Fruit fly (Drosophila melanogaster) whole organism, embryonic: ENCODE results near the gene CG32708.
A peak's percentile ranks its signal among the peaks of the same experiment; 100 is the strongest.

Source experiments
- Abd-B ChIP-seq: fragments of 200-800 bp; sonication (Bioruptor generic); optimal IDR thresholded peaks from 2 replicates; lab custom pipeline; 2018; ENCODE audit warnings: missing biosample characterization, mild to moderate bottlenecking, missing genetic modification characterization, moderate library complexity
- Antp ChIP-seq: fragments of 200-800 bp; sonication (Bioruptor generic); optimal IDR thresholded peaks from 3 replicates; lab custom pipeline; 2016; ENCODE audit warnings: missing biosample characterization, missing genetic modification characterization
- CG11695 ChIP-seq: fragments of 200-800 bp; sonication (Bioruptor generic); IDR thresholded peaks from 3 replicates; pipeline ENCODE4 v1.3.6; 2022; ENCODE audit warnings: missing biosample characterization, missing genetic modification characterization
- CG11723 ChIP-seq: fragments of 200-800 bp; sonication (Bioruptor generic); optimal IDR thresholded peaks from 2 replicates; lab custom pipeline; 2017; ENCODE audit warnings: missing biosample characterization, mild to moderate bottlenecking, missing genetic modification characterization
- CG13424 ChIP-seq: fragments of 200-800 bp; sonication (Bioruptor generic); optimal IDR thresholded peaks from 2 replicates; lab custom pipeline; 2019; ENCODE audit warnings: missing biosample characterization, mild to moderate bottlenecking, missing genetic modification characterization, moderate library complexity
- CG15479 ChIP-seq: fragments of 200-800 bp; sonication (Bioruptor generic); optimal IDR thresholded peaks from 3 replicates; lab custom pipeline; 2019; ENCODE audit warnings: missing biosample characterization, mild to moderate bottlenecking, missing genetic modification characterization, moderate library complexity
- CG31224 ChIP-seq: fragments of 200-800 bp; sonication (Bioruptor generic); IDR thresholded peaks from 2 replicates; pipeline ENCODE4 v1.3.6; 2022; ENCODE audit warnings: missing biosample characterization, missing genetic modification characterization
- CG3281 ChIP-seq: fragments of 200-800 bp; sonication (Bioruptor generic); optimal IDR thresholded peaks from 3 replicates; lab custom pipeline; 2017; ENCODE audit warnings: missing biosample characterization, mild to moderate bottlenecking, missing genetic modification characterization
- CG34224 ChIP-seq: fragments of 200-800 bp; sonication (Bioruptor generic); IDR thresholded peaks from 3 replicates; pipeline ENCODE4 v1.3.6; 2022; ENCODE audit warnings: missing biosample characterization, missing genetic modification characterization; ENCODE audit not compliant: partially characterized antibody
- CG6689 ChIP-seq: fragments of 200-800 bp; sonication (Bioruptor generic); IDR thresholded peaks from 2 replicates; pipeline ENCODE4 v1.3.6; 2022; ENCODE audit warnings: missing biosample characterization, missing genetic modification characterization
- CG7839 ChIP-seq: fragments of 200-800 bp; sonication (Bioruptor generic); optimal IDR thresholded peaks from 3 replicates; lab custom pipeline; 2018; ENCODE audit warnings: missing biosample characterization, mild to moderate bottlenecking, missing genetic modification characterization, moderate library complexity
- CG9817 ChIP-seq: fragments of 200-800 bp; sonication (Bioruptor generic); optimal IDR thresholded peaks from 2 replicates; lab custom pipeline; 2018; ENCODE audit warnings: missing biosample characterization, mild to moderate bottlenecking, missing genetic modification characterization, moderate library complexity
- CoRest ChIP-seq: fragments of 200-800 bp; sonication (Bioruptor generic); optimal IDR thresholded peaks from 3 replicates; lab custom pipeline; 2018; ENCODE audit warnings: missing biosample characterization, mild to moderate bottlenecking, missing genetic modification characterization, moderate library complexity
- Drgx ChIP-seq: fragments of 200-800 bp; sonication (Bioruptor generic); IDR thresholded peaks from 2 replicates; pipeline ENCODE4 v1.3.6; 2022; ENCODE audit warnings: missing biosample characterization, missing genetic modification characterization
- E2f1 ChIP-seq: fragments of 200-800 bp; sonication (Bioruptor generic); IDR thresholded peaks from 2 replicates; pipeline ENCODE4 v1.3.6; 2022; ENCODE audit warnings: missing biosample characterization, missing genetic modification characterization
- Hr3 ChIP-seq: fragments of 200-800 bp; sonication (Bioruptor generic); optimal IDR thresholded peaks from 3 replicates; lab custom pipeline; 2016; ENCODE audit warnings: missing biosample characterization, missing genetic modification characterization
- Hr51 ChIP-seq, 2 experiments: fragments of 200-800 bp; sonication (Bioruptor generic); optimal IDR thresholded peaks; 2 replicates in 1 of 2; 3 replicates in 1 of 2; lab custom pipeline; 2016 to 2018; ENCODE audit warnings: missing biosample characterization in 2 of 2, missing genetic modification characterization in 2 of 2, mild to moderate bottlenecking in 1 of 2, moderate library complexity in 1 of 2
- Jarid2 ChIP-seq: fragments of 200-800 bp; sonication (Bioruptor generic); optimal IDR thresholded peaks from 3 replicates; lab custom pipeline; 2017; ENCODE audit warnings: mild to moderate bottlenecking, missing biosample characterization, missing genetic modification reagents, missing genetic modification characterization
- Kr ChIP-seq: fragments of 200-800 bp; sonication (Bioruptor generic); optimal IDR thresholded peaks from 2 replicates; lab custom pipeline; 2017; ENCODE audit warnings: missing biosample characterization, mild to moderate bottlenecking, missing genetic modification characterization
- NC2β ChIP-seq: fragments of 200-800 bp; sonication (Bioruptor generic); optimal IDR thresholded peaks from 2 replicates; lab custom pipeline; 2016; ENCODE audit warnings: missing biosample characterization, missing genetic modification characterization
- Nf-YB ChIP-seq: fragments of 200-800 bp; sonication (Bioruptor generic); optimal IDR thresholded peaks from 3 replicates; lab custom pipeline; 2019; ENCODE audit warnings: missing biosample characterization, mild to moderate bottlenecking, missing genetic modification characterization, moderate library complexity
- Ptx1 ChIP-seq: fragments of 200-800 bp; sonication (Bioruptor generic); IDR thresholded peaks from 2 replicates; pipeline ENCODE4 v1.3.6; 2022; ENCODE audit warnings: missing biosample characterization, missing genetic modification characterization
- Sox102F ChIP-seq: fragments of 200-800 bp; sonication (Bioruptor generic); optimal IDR thresholded peaks from 2 replicates; lab custom pipeline; 2018; ENCODE audit warnings: missing biosample characterization, mild to moderate bottlenecking, missing genetic modification characterization, moderate library complexity
- Trl ChIP-seq, 3 experiments: fragments of >200 bp in 2 of 3; fragments of 200-800 bp in 1 of 3; sonication (Bioruptor generic) in 1 of 3; optimal IDR thresholded peaks; 2 replicates in 1 of 3; 3 replicates in 2 of 3; lab custom pipeline; 2016 to 2017; ENCODE audit warnings: missing biosample characterization in 1 of 3, missing genetic modification characterization in 1 of 3
- Xbp1 ChIP-seq: fragments of 200-800 bp; sonication (Bioruptor generic); optimal IDR thresholded peaks from 3 replicates; lab custom pipeline; 2016; ENCODE audit warnings: missing biosample characterization, mild to moderate bottlenecking, missing genetic modification characterization
- Xrp1 ChIP-seq: fragments of 200-800 bp; sonication (Bioruptor generic); IDR thresholded peaks from 2 replicates; pipeline ENCODE4 v1.3.6; 2022; ENCODE audit warnings: missing biosample characterization, missing genetic modification characterization
- bab2 ChIP-seq: fragments of 200-800 bp; sonication (Bioruptor generic); optimal IDR thresholded peaks from 2 replicates; lab custom pipeline; 2016; ENCODE audit warnings: missing biosample characterization, missing genetic modification characterization
- bbx ChIP-seq: fragments of 200-800 bp; sonication (Bioruptor generic); IDR thresholded peaks from 2 replicates; pipeline ENCODE4 v1.3.6; 2022; ENCODE audit warnings: missing biosample characterization, missing genetic modification characterization; ENCODE audit not compliant: partially characterized antibody
- bowl ChIP-seq: fragments of 200-800 bp; sonication (Bioruptor generic); IDR thresholded peaks from 2 replicates; pipeline ENCODE4 v1.3.6; 2022; ENCODE audit warnings: missing biosample characterization, missing genetic modification characterization
- ci ChIP-seq: fragments of 200-800 bp; sonication (Bioruptor generic); IDR thresholded peaks from 3 replicates; pipeline ENCODE4 v1.3.6; 2022; ENCODE audit warnings: missing biosample characterization, missing genetic modification characterization
- gem ChIP-seq: fragments of 200-800 bp; sonication (Bioruptor generic); optimal IDR thresholded peaks from 2 replicates; lab custom pipeline; 2019; ENCODE audit warnings: missing biosample characterization, mild to moderate bottlenecking, missing genetic modification characterization, moderate library complexity
- knrl ChIP-seq: fragments of 200-800 bp; sonication (Bioruptor generic); IDR thresholded peaks from 3 replicates; pipeline ENCODE4 v1.3.6; 2022; ENCODE audit warnings: missing biosample characterization, missing genetic modification characterization; ENCODE audit not compliant: partially characterized antibody
- nerfin-1 ChIP-seq: fragments of 200-800 bp; sonication (Bioruptor generic); optimal IDR thresholded peaks from 3 replicates; lab custom pipeline; 2019; ENCODE audit warnings: missing biosample characterization, mild to moderate bottlenecking, missing genetic modification characterization, moderate library complexity
- nom ChIP-seq: fragments of 200-800 bp; sonication (Bioruptor generic); optimal IDR thresholded peaks from 2 replicates; lab custom pipeline; 2017; ENCODE audit warnings: missing biosample characterization, missing genetic modification characterization, mild to moderate bottlenecking, moderate library complexity, missing genetic modification reagents
- sd ChIP-seq: fragments of 200-800 bp; sonication (Bioruptor generic); optimal IDR thresholded peaks from 3 replicates; lab custom pipeline; 2018; ENCODE audit warnings: missing biosample characterization, mild to moderate bottlenecking, missing genetic modification characterization, moderate library complexity
- sisA ChIP-seq: fragments of 200-800 bp; sonication (Bioruptor generic); IDR thresholded peaks from 2 replicates; pipeline ENCODE4 v1.3.6; 2022; ENCODE audit warnings: missing biosample characterization, missing genetic modification characterization
- slou ChIP-seq: fragments of 200-800 bp; sonication (Bioruptor generic); optimal IDR thresholded peaks from 3 replicates; lab custom pipeline; 2016; ENCODE audit warnings: missing biosample characterization, missing genetic modification characterization
- sna ChIP-seq: fragments of 200-800 bp; sonication (Bioruptor generic); IDR thresholded peaks from 2 replicates; pipeline ENCODE4 v1.3.6; 2022; ENCODE audit warnings: missing biosample characterization, missing genetic modification characterization; ENCODE audit not compliant: partially characterized antibody
- sob ChIP-seq: fragments of 200-800 bp; sonication (Bioruptor generic); IDR thresholded peaks from 2 replicates; pipeline ENCODE4 v1.3.6; 2022; ENCODE audit warnings: missing biosample characterization, missing genetic modification characterization
- ssp ChIP-seq: fragments of 200-800 bp; sonication (Bioruptor generic); IDR thresholded peaks from 2 replicates; pipeline ENCODE4 v1.3.6; 2022; ENCODE audit warnings: missing biosample characterization, missing genetic modification characterization
- sug ChIP-seq: fragments of 200-800 bp; optimal IDR thresholded peaks from 2 replicates; lab custom pipeline; 2019; ENCODE audit warnings: missing biosample characterization, mild to moderate bottlenecking, missing genetic modification characterization, moderate library complexity
- tll ChIP-seq, 2 experiments: fragments of 200-800 bp in 1 of 2; fragments of >200 bp in 1 of 2; sonication (Bioruptor generic) in 1 of 2; optimal IDR thresholded peaks; 2 replicates each; lab custom pipeline; 2017 to 2019; ENCODE audit warnings: missing biosample characterization in 2 of 2, missing genetic modification characterization in 2 of 2, mild to moderate bottlenecking in 1 of 2, moderate library complexity in 1 of 2
- ttk ChIP-seq: fragments of 200-800 bp; sonication (Bioruptor generic); IDR thresholded peaks from 2 replicates; pipeline ENCODE4 v2.1.2; 2022; ENCODE audit warnings: missing biosample characterization, missing genetic modification characterization
- twi ChIP-seq: fragments of 200-800 bp; optimal IDR thresholded peaks from 2 replicates; lab custom pipeline; 2019; ENCODE audit warnings: missing biosample characterization, mild to moderate bottlenecking, missing genetic modification characterization, moderate library complexity
- z ChIP-seq: fragments of 200-800 bp; sonication (Bioruptor generic); IDR thresholded peaks from 3 replicates; pipeline ENCODE4 v1.3.6; 2022; ENCODE audit warnings: missing biosample characterization, missing genetic modification characterization
- zen2 ChIP-seq: fragments of 200-800 bp; sonication (Bioruptor generic); IDR thresholded peaks from 3 replicates; pipeline ENCODE4 v1.3.6; 2022; ENCODE audit warnings: missing biosample characterization, missing genetic modification characterization; ENCODE audit not compliant: partially characterized antibody
- zf30C ChIP-seq: fragments of 200-800 bp; sonication (Bioruptor generic); optimal IDR thresholded peaks from 3 replicates; lab custom pipeline; 2018; ENCODE audit warnings: missing biosample characterization, mild to moderate bottlenecking, missing genetic modification characterization

CG32708 gene

dm6 chrX:9042457-9043045 is 43.2 kb upstream of the CG32708 start (continued):
- TF ChIP-seq sob (GFP tag; lab: Robert Waterston, UW): no peak
- peak; percentile 15 for TF ChIP-seq CoRest
- TF ChIP-seq Abd-B (GFP tag; lab: Kevin White, UChicago): no peak
- TF ChIP-seq CG15479 (GFP tag; lab: Kevin White, UChicago): peak; percentile 71
- TF ChIP-seq Kr: peak; percentile 28
- TF ChIP-seq zen2 (GFP tag; lab: Robert Waterston, UW): no peak
- 0 out of 2 replicates have a peak, but pooled peaks have one; percentile 34 for TF ChIP-seq bbx
- TF ChIP-seq knrl (GFP tag; lab: Robert Waterston, UW): no peak
- TF ChIP-seq slou (GFP tag; lab: Kevin White, UChicago): no peak
- peak; percentile 12 for TF ChIP-seq Antp (GFP tag; lab: Kevin White, UChicago)
- peak; percentile 83 for TF ChIP-seq zf30C (GFP tag; lab: Kevin White, UChicago)
- 0 out of 2 replicates have a peak, but pooled peaks have one; percentile 22 for TF ChIP-seq CG31224 (GFP tag; lab: Robert Waterston, UW)
- peak; percentile 46 for TF ChIP-seq gem
- TF ChIP-seq CG7839 (tag; lab: Kevin White, UChicago): peak; percentile 15
- TF ChIP-seq Trl (optimal IDR thresholded peaks at IDR 0.05; lab: Kevin White, UChicago): peak; percentile 83 to 89
- no peak for TF ChIP-seq Trl (GFP tag; optimal IDR thresholded peaks at IDR 0.05; lab: Kevin White, UChicago)
- no peak for TF ChIP-seq twi (tag; lab: Kevin White, UChicago)
- TF ChIP-seq sisA (GFP tag; lab: Robert Waterston, UW): 0 out of 2 replicates have a peak, but pooled peaks have one; percentile 13
- TF ChIP-seq Nf-YB (GFP tag; lab: Kevin White, UChicago): no peak
- TF ChIP-seq Hr3 (GFP tag; lab: Kevin White, UChicago): peak; percentile 3
- no peak for TF ChIP-seq NC2β (GFP tag; lab: Kevin White, UChicago)
- TF ChIP-seq Ptx1 (GFP tag; lab: Robert Waterston, UW): 0 out of 2 replicates have a peak, but pooled peaks have one; percentile 33
- TF ChIP-seq Jarid2 (GFP tag; lab: Kevin White, UChicago): peak; percentile 86
- no peak for TF ChIP-seq CG11723 (GFP tag; lab: Kevin White, UChicago)
- TF ChIP-seq sna (GFP tag; lab: Robert Waterston, UW): 0 out of 2 replicates have a peak, but pooled peaks have one; percentile 21
- TF ChIP-seq bab2 (GFP tag; lab: Kevin White, UChicago): peak; percentile 48
- no peak for TF ChIP-seq CG9817
- no peak for TF ChIP-seq ssp (GFP tag; lab: Robert Waterston, UW)
- peak; percentile 9 for TF ChIP-seq CG13424 (tag; lab: Kevin White, UChicago)
- peak; percentile 40 for TF ChIP-seq Drgx (GFP tag; lab: Robert Waterston, UW)
- TF ChIP-seq sug (tag; lab: Kevin White, UChicago): peak; percentile 6
- TF ChIP-seq CG6689 (GFP tag; lab: Robert Waterston, UW): peak; percentile 23; the same call in 1 of the 2 replicates
- peak; percentile 36 for TF ChIP-seq Sox102F (GFP tag; lab: Kevin White, UChicago)
- peak in 1 of 2 experiments; percentile 82 for TF ChIP-seq tll (GFP tag; optimal IDR thresholded peaks at IDR 0.05; lab: Kevin White, UChicago)
- no peak for TF ChIP-seq CG3281 (GFP tag; lab: Kevin White, UChicago)
- TF ChIP-seq nom (GFP tag; lab: Kevin White, UChicago): peak; percentile 66
- peak; percentile 24; the same call in 1 of the 3 replicates for TF ChIP-seq CG34224 (GFP tag; lab: Robert Waterston, UW)
- no peak for TF ChIP-seq bowl
- TF ChIP-seq CG11695 (GFP tag; lab: Robert Waterston, UW): 0 out of 3 replicates have a peak, but pooled peaks have one; percentile 16
- TF ChIP-seq ttk (GFP tag; lab: Robert Waterston, UW): 0 out of 2 replicates have a peak, but pooled peaks have one; percentile 5
- TF ChIP-seq E2f1 (GFP tag; lab: Robert Waterston, UW): peak; percentile 14; the same call in 1 of the 2 replicates
- peak; percentile 58; the same call in 1 of the 3 replicates for TF ChIP-seq z (GFP tag; lab: Robert Waterston, UW)
- TF ChIP-seq Xrp1 (GFP tag; lab: Robert Waterston, UW): peak; percentile 53
- peak; percentile 5 for TF ChIP-seq nerfin-1 (tag; lab: Kevin White, UChicago)
- peak; percentile 5 for TF ChIP-seq Xbp1 (GFP tag; lab: Kevin White, UChicago)
- peak; percentile 42 for TF ChIP-seq sd (tag; lab: Kevin White, UChicago)
- peak; percentile 9 to 17 for TF ChIP-seq Hr51 (GFP tag; optimal IDR thresholded peaks at IDR 0.05; lab: Kevin White, UChicago)
- TF ChIP-seq ci (GFP tag; lab: Robert Waterston, UW): peak; percentile 61; the same call in 2 of the 3 replicates
